Worm (Caenorhabditis elegans) whole organism, L1 larva: ENCODE measurements around the gene F41C3.1.

Experiments used
- C34B4.2 ChIP-seq: sonication (generic microtip); optimal IDR thresholded peaks from 2 replicates; lab custom pipeline; 2017; ENCODE audit warnings: mild to moderate bottlenecking, missing genetic modification characterization, missing compliant biosample characterization
- F16B12.6 ChIP-seq: fragments of 150-350 bp; optimal IDR thresholded peaks from 2 replicates; lab custom pipeline; 2014; ENCODE audit warnings: missing biosample characterization, missing genetic modification characterization
- aly-2 ChIP-seq: fragments of 150-350 bp; optimal IDR thresholded peaks from 2 replicates; lab custom pipeline; 2014; ENCODE audit warnings: missing biosample characterization, missing genetic modification characterization
- ama-1 ChIP-seq: fragments of 150-350 bp; optimal IDR thresholded peaks from 2 replicates; lab custom pipeline; 2014
- ceh-63 ChIP-seq: fragments of 200-800 bp; sonication (Bioruptor generic); optimal IDR thresholded peaks from 2 replicates; lab custom pipeline; 2018; ENCODE audit warnings: mild to moderate bottlenecking, missing genetic modification characterization, missing compliant biosample characterization
- ceh-82 ChIP-seq, 3 experiments: fragments of 150-350 bp in 1 of 3; sonication (generic microtip) in 2 of 3; optimal IDR thresholded peaks; 2 replicates each; lab custom pipeline; 2014 to 2017; ENCODE audit warnings: missing biosample characterization in 3 of 3, missing genetic modification characterization in 3 of 3
- ceh-88 ChIP-seq: fragments of 200-800 bp; sonication (Bioruptor generic); IDR thresholded peaks from 2 replicates; pipeline ENCODE4 v1.3.6; 2022; ENCODE audit warnings: missing genetic modification characterization, missing compliant biosample characterization
- ceh-90 ChIP-seq: sonication (generic microtip); optimal IDR thresholded peaks from 2 replicates; lab custom pipeline; 2016; ENCODE audit warnings: missing genetic modification characterization, missing compliant biosample characterization
- ces-1 ChIP-seq: fragments of 150-350 bp; optimal IDR thresholded peaks from 2 replicates; lab custom pipeline; 2014; ENCODE audit warnings: missing biosample characterization, missing genetic modification reagents, missing genetic modification characterization
- dsc-1 ChIP-seq: sonication (generic microtip); optimal IDR thresholded peaks from 2 replicates; lab custom pipeline; 2016; ENCODE audit warnings: mild to moderate bottlenecking, missing genetic modification characterization, missing compliant biosample characterization
- efl-3 ChIP-seq: fragments of 200-800 bp; sonication (Bioruptor generic); optimal IDR thresholded peaks from 2 replicates; lab custom pipeline; 2018; ENCODE audit warnings: mild to moderate bottlenecking, missing genetic modification characterization, missing compliant biosample characterization
- egl-13 ChIP-seq: sonication (generic microtip); optimal IDR thresholded peaks from 2 replicates; lab custom pipeline; 2016; ENCODE audit warnings: missing genotype, missing genetic modification reagents, missing genetic modification characterization, missing compliant biosample characterization
- egl-27 ChIP-seq, 2 experiments: fragments of 150-350 bp in 1 of 2; sonication (generic microtip); optimal IDR thresholded peaks; 3 replicates each; lab custom pipeline; 2017 to 2018; ENCODE audit warnings: missing biosample characterization in 2 of 2, missing genetic modification characterization in 2 of 2, missing genetic modification reagents in 2 of 2
- elt-2 ChIP-seq: sonication (generic microtip); optimal IDR thresholded peaks from 2 replicates; lab custom pipeline; 2016; ENCODE audit warnings: missing genetic modification characterization, mild to moderate bottlenecking, inconsistent platforms, missing compliant biosample characterization, missing genetic modification reagents
- elt-3 ChIP-seq, 6 experiments: fragments of 150-350 bp in 1 of 6; sonication (generic microtip); optimal IDR thresholded peaks; 2 replicates each; lab custom pipeline; 2017 to 2018; ENCODE audit warnings: missing biosample characterization in 6 of 6, missing genetic modification characterization in 6 of 6, inconsistent platforms in 1 of 6
- ets-5 ChIP-seq: fragments of 200-800 bp; sonication (Bioruptor generic); IDR thresholded peaks from 2 replicates; pipeline ENCODE4 v1.3.6; 2022; ENCODE audit warnings: missing genetic modification characterization, missing compliant biosample characterization
- fkh-4 ChIP-seq: sonication (generic microtip); optimal IDR thresholded peaks from 2 replicates; lab custom pipeline; 2016; ENCODE audit warnings: missing compliant biosample characterization, missing genetic modification characterization, borderline replicate concordance
- fkh-8 ChIP-seq: sonication (generic microtip); optimal IDR thresholded peaks from 2 replicates; lab custom pipeline; 2016; ENCODE audit warnings: mild to moderate bottlenecking, missing genetic modification characterization, missing compliant biosample characterization
- fos-1 ChIP-seq: fragments of 150-350 bp; optimal IDR thresholded peaks from 2 replicates; lab custom pipeline; 2014; ENCODE audit warnings: missing biosample characterization, missing genetic modification characterization
- hlh-4 ChIP-seq: sonication (generic microtip); optimal IDR thresholded peaks from 2 replicates; lab custom pipeline; 2016; ENCODE audit warnings: mild to moderate bottlenecking, missing genetic modification characterization, missing compliant biosample characterization
- hpl-2 ChIP-seq: fragments of 150-350 bp; optimal IDR thresholded peaks from 2 replicates; lab custom pipeline; 2014; ENCODE audit warnings: missing biosample characterization, missing genetic modification reagents, missing genetic modification characterization
- irx-1 ChIP-seq: sonication (generic microtip); optimal IDR thresholded peaks from 2 replicates; lab custom pipeline; 2016; ENCODE audit warnings: missing genetic modification characterization, missing compliant biosample characterization
- jun-1 ChIP-seq: fragments of 150-350 bp; optimal IDR thresholded peaks from 2 replicates; lab custom pipeline; 2014; ENCODE audit warnings: missing biosample characterization, missing genetic modification reagents, missing genetic modification characterization
- lin-13 ChIP-seq: fragments of 150-350 bp; optimal IDR thresholded peaks from 2 replicates; lab custom pipeline; 2014; ENCODE audit warnings: missing biosample characterization, missing genetic modification reagents, missing genetic modification characterization
- lin-14 ChIP-seq: fragments of 200-800 bp; sonication (Bioruptor generic); optimal IDR thresholded peaks from 2 replicates; lab custom pipeline; 2018; ENCODE audit warnings: mild to moderate bottlenecking, missing genetic modification characterization, moderate library complexity, missing compliant biosample characterization
- lin-15B ChIP-seq: fragments of 150-350 bp; sonication (generic microtip); optimal IDR thresholded peaks from 3 replicates; lab custom pipeline; 2014; ENCODE audit warnings: missing biosample characterization, missing genetic modification characterization
- lin-35 ChIP-seq, 2 experiments: fragments of 150-350 bp; optimal IDR thresholded peaks; 2 replicates each; lab custom pipeline; 2014; ENCODE audit warnings: missing biosample characterization in 2 of 2, missing genetic modification characterization in 2 of 2, missing genetic modification reagents in 2 of 2
- lin-39 ChIP-seq: fragments of 150-350 bp; optimal IDR thresholded peaks from 2 replicates; lab custom pipeline; 2014; ENCODE audit warnings: missing biosample characterization, missing genetic modification reagents, missing genetic modification characterization
- lsy-2 ChIP-seq, 2 experiments: fragments of 150-350 bp; optimal IDR thresholded peaks; 2 replicates each; lab custom pipeline; 2014; ENCODE audit warnings: missing biosample characterization in 2 of 2, missing genetic modification characterization in 2 of 2
- mab-9 ChIP-seq: fragments of 200-800 bp; sonication (Bioruptor generic); IDR thresholded peaks from 2 replicates; pipeline ENCODE4 v1.3.6; 2022; ENCODE audit warnings: missing genetic modification reagents, missing genetic modification characterization, missing compliant biosample characterization
- mep-1 ChIP-seq: fragments of 150-350 bp; optimal IDR thresholded peaks from 2 replicates; lab custom pipeline; 2014; ENCODE audit warnings: missing biosample characterization, missing genetic modification characterization
- nhr-12 ChIP-seq: sonication (generic microtip); optimal IDR thresholded peaks from 2 replicates; lab custom pipeline; 2017; ENCODE audit warnings: missing biosample characterization, missing genetic modification characterization
- nhr-20 ChIP-seq: sonication (generic microtip); optimal IDR thresholded peaks from 2 replicates; lab custom pipeline; 2016; ENCODE audit warnings: mild to moderate bottlenecking, missing genetic modification characterization, missing compliant biosample characterization
- nhr-237 ChIP-seq: fragments of 150-350 bp; optimal IDR thresholded peaks from 2 replicates; lab custom pipeline; 2014; ENCODE audit warnings: missing biosample characterization, missing genetic modification characterization
- nhr-28 ChIP-seq: fragments of 150-350 bp; optimal IDR thresholded peaks from 2 replicates; lab custom pipeline; 2014; ENCODE audit warnings: missing biosample characterization, missing genetic modification characterization
- nhr-47 ChIP-seq: sonication (generic microtip); optimal IDR thresholded peaks from 2 replicates; lab custom pipeline; 2016; ENCODE audit warnings: mild to moderate bottlenecking, missing genetic modification characterization, moderate library complexity, missing compliant biosample characterization
- nhr-71 ChIP-seq: sonication (generic microtip); optimal IDR thresholded peaks from 2 replicates; lab custom pipeline; 2016; ENCODE audit warnings: mild to moderate bottlenecking, missing genetic modification characterization, moderate library complexity, missing compliant biosample characterization
- nhr-77 ChIP-seq: fragments of 150-350 bp; optimal IDR thresholded peaks from 2 replicates; lab custom pipeline; 2014; ENCODE audit warnings: missing biosample characterization, missing genetic modification characterization
- nhr-90 ChIP-seq: sonication (generic microtip); optimal IDR thresholded peaks from 2 replicates; lab custom pipeline; 2016; ENCODE audit warnings: mild to moderate bottlenecking, missing genetic modification characterization, missing compliant biosample characterization; ENCODE audit not compliant: poor library complexity
- pag-3 ChIP-seq: sonication (generic microtip); optimal IDR thresholded peaks from 2 replicates; lab custom pipeline; 2017; ENCODE audit warnings: missing genetic modification characterization, mild to moderate bottlenecking, missing compliant biosample characterization, antibody characterized with exemption, borderline replicate concordance; ENCODE audit not compliant: insufficient read depth
- pax-3 ChIP-seq: fragments of 200-800 bp; sonication (Bioruptor generic); optimal IDR thresholded peaks from 2 replicates; lab custom pipeline; 2018; ENCODE audit warnings: mild to moderate bottlenecking, missing genetic modification characterization, moderate library complexity, missing compliant biosample characterization
- pqm-1 ChIP-seq: sonication (generic microtip); optimal IDR thresholded peaks from 3 replicates; lab custom pipeline; 2017; ENCODE audit warnings: missing biosample characterization, missing genetic modification characterization
- skn-1 ChIP-seq: fragments of 150-350 bp; optimal IDR thresholded peaks from 2 replicates; lab custom pipeline; 2014; ENCODE audit warnings: missing biosample characterization, missing genetic modification characterization
- snpc-4 ChIP-seq: fragments of 150-350 bp; optimal IDR thresholded peaks from 2 replicates; lab custom pipeline; 2014; ENCODE audit warnings: missing biosample characterization, missing genetic modification characterization
- snu-23 ChIP-seq: sonication (generic microtip); optimal IDR thresholded peaks from 2 replicates; lab custom pipeline; 2016; ENCODE audit warnings: missing genetic modification characterization, missing compliant biosample characterization
- sptf-1 ChIP-seq: fragments of 150-350 bp; optimal IDR thresholded peaks from 2 replicates; lab custom pipeline; 2014; ENCODE audit warnings: missing biosample characterization, missing genetic modification characterization
- unc-30 ChIP-seq: sonication (generic microtip); optimal IDR thresholded peaks from 2 replicates; lab custom pipeline; 2017; ENCODE audit warnings: missing biosample characterization, missing genetic modification characterization
- unc-98 ChIP-seq: fragments of 200-800 bp; sonication (Bioruptor generic); IDR thresholded peaks from 2 replicates; pipeline ENCODE4 v1.3.6; 2022; ENCODE audit warnings: missing genetic modification characterization, missing compliant biosample characterization
- vab-15 ChIP-seq: sonication (generic microtip); optimal IDR thresholded peaks from 2 replicates; lab custom pipeline; 2017; ENCODE audit warnings: missing genotype, mild to moderate bottlenecking, missing genetic modification characterization, missing compliant biosample characterization
- xbp-1 ChIP-seq: sonication (generic microtip); optimal IDR thresholded peaks from 2 replicates; lab custom pipeline; 2016; ENCODE audit warnings: missing genetic modification characterization, missing compliant biosample characterization
- zag-1 ChIP-seq: fragments of 150-350 bp; optimal IDR thresholded peaks from 2 replicates; lab custom pipeline; 2014; ENCODE audit warnings: missing biosample characterization, missing genetic modification characterization
- zip-4 ChIP-seq: fragments of 200-800 bp; sonication (Bioruptor generic); optimal IDR thresholded peaks from 2 replicates; lab custom pipeline; 2018; ENCODE audit warnings: mild to moderate bottlenecking, missing genetic modification characterization, moderate library complexity, missing compliant biosample characterization
- ztf-11 ChIP-seq, 2 experiments: sonication (generic microtip); optimal IDR thresholded peaks; 2 replicates each; lab custom pipeline; 2016 to 2017; ENCODE audit warnings: missing genetic modification characterization in 2 of 2, missing biosample characterization in 1 of 2, missing compliant biosample characterization in 1 of 2
- ztf-4 ChIP-seq: fragments of 150-350 bp; optimal IDR thresholded peaks from 2 replicates; lab custom pipeline; 2014; ENCODE audit warnings: missing biosample characterization, missing genetic modification characterization

The F41C3.1 gene

ce11 chrII:4748374-4748773, 3.7 kb upstream of the F41C3.1 start (continued):
- peak; percentile 1 for TF ChIP-seq mep-1 (tag; lab: Kevin White, UChicago)
- no peak for TF ChIP-seq efl-3 (GFP tag; lab: Kevin White, UChicago)
- no peak for TF ChIP-seq pag-3 (tag; lab: Kevin White, UChicago)
- TF ChIP-seq snpc-4 (tag; lab: Kevin White, UChicago), result no peak
- TF ChIP-seq ets-5, result no peak
- no peak for TF ChIP-seq ces-1 (GFP tag; lab: Kevin White, UChicago)
- no peak for TF ChIP-seq C34B4.2 (tag; lab: Kevin White, UChicago)
- no peak for TF ChIP-seq pax-3 (tag; lab: Kevin White, UChicago)
- TF ChIP-seq nhr-237 (tag; lab: Kevin White, UChicago), result no peak
- TF ChIP-seq skn-1, result no peak
- no peak for TF ChIP-seq mab-9 (GFP tag; lab: Robert Waterston, UW)
- no peak for TF ChIP-seq nhr-77 (tag; lab: Kevin White, UChicago)
- TF ChIP-seq egl-27 (tag; optimal IDR thresholded peaks at IDR 0.05; lab: Kevin White, UChicago), result no peak
- TF ChIP-seq ceh-82 (tag; optimal IDR thresholded peaks at IDR 0.05; lab: Kevin White, UChicago), result no peak
- TF ChIP-seq nhr-90 (tag; lab: Kevin White, UChicago), result no peak
- TF ChIP-seq ceh-88 (GFP tag; lab: Robert Waterston, UW), result no peak
- no peak for TF ChIP-seq ztf-11 (tag; optimal IDR thresholded peaks at IDR 0.05; lab: Kevin White, UChicago)
- TF ChIP-seq pqm-1 (tag; lab: Kevin White, UChicago), result no peak
- TF ChIP-seq hpl-2 (GFP tag; lab: Kevin White, UChicago), result no peak
- TF ChIP-seq nhr-12 (tag; lab: Kevin White, UChicago), result no peak
- TF ChIP-seq lin-14 (GFP tag; lab: Kevin White, UChicago), result peak; percentile 5
- no peak for TF ChIP-seq lin-15B
- no peak for TF ChIP-seq jun-1 (tag; lab: Kevin White, UChicago)
- no peak for TF ChIP-seq irx-1
- no peak for TF ChIP-seq nhr-28 (tag; lab: Kevin White, UChicago)
- TF ChIP-seq unc-98 (GFP tag; lab: Robert Waterston, UW), result no peak
- TF ChIP-seq hlh-4 (tag; lab: Kevin White, UChicago), result no peak
- TF ChIP-seq egl-13 (tag; lab: Kevin White, UChicago), result no peak
- peak; percentile 56 for TF ChIP-seq nhr-71 (tag; lab: Kevin White, UChicago)
- peak; percentile 6 for TF ChIP-seq snu-23 (GFP tag; lab: Kevin White, UChicago)
- TF ChIP-seq ztf-4 (tag; lab: Kevin White, UChicago), result no peak
- TF ChIP-seq nhr-20 (tag; lab: Kevin White, UChicago), result peak; percentile 61
- TF ChIP-seq lin-13 (GFP tag; lab: Kevin White, UChicago), result no peak
- no peak for TF ChIP-seq F16B12.6 (tag; lab: Kevin White, UChicago)
- no peak for TF ChIP-seq nhr-47 (tag; lab: Kevin White, UChicago)
- no peak for TF ChIP-seq zip-4 (GFP tag; lab: Kevin White, UChicago)
- TF ChIP-seq fkh-4 (tag; lab: Kevin White, UChicago), result no peak
- no peak for TF ChIP-seq aly-2 (tag; lab: Kevin White, UChicago)
- TF ChIP-seq xbp-1, result no peak
- no peak for TF ChIP-seq ama-1 (lab: Kevin White, UChicago)
- TF ChIP-seq ceh-90 (tag; lab: Kevin White, UChicago), result no peak
- no peak for TF ChIP-seq fos-1 (tag; lab: Kevin White, UChicago)
- no peak for TF ChIP-seq dsc-1 (tag; lab: Kevin White, UChicago)
- TF ChIP-seq elt-2 (tag; lab: Kevin White, UChicago), result no peak
- no peak for TF ChIP-seq vab-15 (tag; lab: Kevin White, UChicago)
- no peak for TF ChIP-seq ceh-63 (GFP tag; lab: Kevin White, UChicago)
- no peak for TF ChIP-seq lsy-2 (tag; optimal IDR thresholded peaks at IDR 0.05; lab: Kevin White, UChicago)
- no peak for TF ChIP-seq fkh-8 (tag; lab: Kevin White, UChicago)
- TF ChIP-seq unc-30, result no peak
- peak in 3 of 6 experiments; percentile 27 to 65 (median 46) for TF ChIP-seq elt-3 (tag; optimal IDR thresholded peaks at IDR 0.05; lab: Kevin White, UChicago)
- no peak for TF ChIP-seq sptf-1 (tag; lab: Kevin White, UChicago)
- TF ChIP-seq lin-35 (GFP tag; optimal IDR thresholded peaks at IDR 0.05; lab: Kevin White, UChicago), result peak in 1 of 2 experiments; percentile 14
- TF ChIP-seq lin-39 (tag; lab: Kevin White, UChicago), result no peak
- no peak for TF ChIP-seq zag-1
